2 fruit fly cellular contexts compared by ENCODE assay signal in genomic region chr2L:5206964-5207585, dm6.
TF ChIP-seq lines count a peak whose summit lies in the region.

Cyp28d2 (plus strand) TSS chr2L:5207267.

- TF ChIP-seq CTCF in whole organism, embryonic (GFP tag; optimal IDR thresholded peaks at IDR 0.05; lab: Kevin White, UChicago), result no peak

TF ChIP-seq in whole organism, embryonic, 481 proteins besides CTCF, POLR2A, EP300 and RAD21:
- TF ChIP-seq CG8359 (GFP tag; optimal IDR thresholded peaks at IDR 0.05; lab: Kevin White, UChicago; ENCODE audit: borderline replicate concordance), result peak; percentile 57
- TF ChIP-seq mirr (GFP tag; optimal IDR thresholded peaks at IDR 0.05; lab: Kevin White, UChicago), result peak; percentile 18
- TF ChIP-seq exex (tag; optimal IDR thresholded peaks at IDR 0.05; lab: Kevin White, UChicago), result peak; percentile 95
- peak; percentile 5 for TF ChIP-seq fd3F (GFP tag; optimal IDR thresholded peaks at IDR 0.05; lab: Kevin White, UChicago)
- no peak for TF ChIP-seq CG10366 (GFP tag; IDR thresholded peaks at IDR 0.05; lab: Robert Waterston, UW)
- TF ChIP-seq CG5180 (GFP tag; optimal IDR thresholded peaks at IDR 0.05; lab: Kevin White, UChicago), result peak; percentile 45
- TF ChIP-seq grn (GFP tag; optimal IDR thresholded peaks at IDR 0.05; lab: Kevin White, UChicago), result peak; percentile 56
- TF ChIP-seq CG1792 (GFP tag; optimal IDR thresholded peaks at IDR 0.05; lab: Kevin White, UChicago), result peak; percentile 5
- TF ChIP-seq sens (GFP tag; lab: Kevin White, UChicago), result peak; percentile 57
- no peak for TF ChIP-seq fd96Cb (tag; optimal IDR thresholded peaks at IDR 0.05; lab: Kevin White, UChicago)
- TF ChIP-seq CG1024 (GFP tag; IDR thresholded peaks at IDR 0.05; lab: Robert Waterston, UW), result no peak

TF ChIP-seq in whole organism, wandering third instar larva, 38 proteins besides CTCF, POLR2A, EP300 and RAD21:
- no peak for TF ChIP-seq usp (GFP tag; optimal IDR thresholded peaks at IDR 0.05; lab: Kevin White, UChicago)
- no peak for TF ChIP-seq pan (optimal IDR thresholded peaks at IDR 0.05; lab: Kevin White, UChicago)
- peak; percentile 1 for TF ChIP-seq Vsx2 (GFP tag; optimal IDR thresholded peaks at IDR 0.05; lab: Kevin White, UChicago; ENCODE audit: partially characterized antibody)
- TF ChIP-seq br (GFP tag; optimal IDR thresholded peaks at IDR 0.05; lab: Kevin White, UChicago), result no peak
- no peak for TF ChIP-seq Myc (optimal IDR thresholded peaks at IDR 0.05; lab: Kevin White, UChicago)
- TF ChIP-seq OdsH (GFP tag; optimal IDR thresholded peaks at IDR 0.05; lab: Kevin White, UChicago), result no peak
- no peak for TF ChIP-seq Mio (GFP tag; optimal IDR thresholded peaks at IDR 0.05; lab: Kevin White, UChicago)
- TF ChIP-seq dsf (GFP tag; optimal IDR thresholded peaks at IDR 0.05; lab: Kevin White, UChicago; ENCODE audit: borderline replicate concordance), result no peak
- TF ChIP-seq woc (GFP tag; optimal IDR thresholded peaks at IDR 0.05; lab: Kevin White, UChicago), result no peak
- no peak for TF ChIP-seq Hnf4 (GFP tag; optimal IDR thresholded peaks at IDR 0.05; lab: Kevin White, UChicago)
- TF ChIP-seq jim (GFP tag; optimal IDR thresholded peaks at IDR 0.05; lab: Kevin White, UChicago), result peak; percentile 8
- TF ChIP-seq fru (GFP tag; optimal IDR thresholded peaks at IDR 0.05; lab: Kevin White, UChicago), result no peak
TF ChIP-seq in whole organism, wandering third instar larva: peak in this region for 2.
